Fruit fly (Drosophila melanogaster) whole organism, embryonic: ENCODE results near the gene CG43338.

Source experiments
- ATbp ChIP-seq: fragments of 200-800 bp; sonication (Bioruptor generic); optimal IDR thresholded peaks from 2 replicates; lab custom pipeline; 2017; ENCODE audit warnings: missing biosample characterization, mild to moderate bottlenecking, missing genetic modification characterization, missing genetic modification reagents
- CG10543 ChIP-seq: fragments of 200-800 bp; sonication (Bioruptor generic); optimal IDR thresholded peaks from 3 replicates; lab custom pipeline; 2017; ENCODE audit warnings: missing biosample characterization, mild to moderate bottlenecking, missing genetic modification characterization, moderate library complexity
- CG12219 ChIP-seq: fragments of 200-800 bp; sonication (Bioruptor generic); optimal IDR thresholded peaks from 3 replicates; lab custom pipeline; 2018; ENCODE audit warnings: missing biosample characterization, mild to moderate bottlenecking, missing genetic modification characterization
- CG12391 ChIP-seq: fragments of 200-800 bp; sonication (Bioruptor generic); optimal IDR thresholded peaks from 3 replicates; lab custom pipeline; 2018; ENCODE audit warnings: missing biosample characterization, mild to moderate bottlenecking, missing genetic modification characterization, moderate library complexity
- CG12659 ChIP-seq: fragments of 200-800 bp; sonication (Bioruptor generic); optimal IDR thresholded peaks from 3 replicates; lab custom pipeline; 2017; ENCODE audit warnings: mild to moderate bottlenecking, missing biosample characterization, missing genetic modification reagents, missing genetic modification characterization
- CG15514 ChIP-seq: fragments of 200-800 bp; sonication (Bioruptor generic); optimal IDR thresholded peaks from 3 replicates; lab custom pipeline; 2017; ENCODE audit warnings: missing biosample characterization, missing genetic modification characterization, mild to moderate bottlenecking, moderate library complexity, missing genetic modification reagents
- CG15601 ChIP-seq: fragments of 200-800 bp; sonication (Bioruptor generic); optimal IDR thresholded peaks from 3 replicates; lab custom pipeline; 2019; ENCODE audit warnings: missing biosample characterization, mild to moderate bottlenecking, missing genetic modification characterization, moderate library complexity
- CG16813 ChIP-seq: fragments of 200-800 bp; sonication (Bioruptor generic); IDR thresholded peaks from 3 replicates; pipeline ENCODE4 v1.3.6; 2022; ENCODE audit warnings: missing biosample characterization, missing genetic modification characterization; ENCODE audit not compliant: partially characterized antibody
- CG16815 ChIP-seq: fragments of 200-800 bp; sonication (Bioruptor generic); optimal IDR thresholded peaks from 3 replicates; lab custom pipeline; 2017; ENCODE audit warnings: missing biosample characterization, mild to moderate bottlenecking, missing genetic modification characterization
- CG17829 ChIP-seq: fragments of 200-800 bp; optimal IDR thresholded peaks from 2 replicates; lab custom pipeline; 2019; ENCODE audit warnings: missing biosample characterization, mild to moderate bottlenecking, missing genetic modification characterization, moderate library complexity
- CG34422 ChIP-seq: fragments of 200-800 bp; sonication (Bioruptor generic); IDR thresholded peaks from 3 replicates; pipeline ENCODE4 v1.3.6; 2022; ENCODE audit warnings: missing biosample characterization, missing genetic modification characterization
- CG43689 ChIP-seq: fragments of 200-800 bp; sonication (Bioruptor generic); IDR thresholded peaks from 2 replicates; pipeline ENCODE4 v1.3.6; 2022; ENCODE audit warnings: missing biosample characterization, missing genetic modification characterization
- CG5180 ChIP-seq: fragments of 200-800 bp; sonication (Bioruptor generic); optimal IDR thresholded peaks from 3 replicates; lab custom pipeline; 2017; ENCODE audit warnings: missing biosample characterization, missing genetic modification characterization, mild to moderate bottlenecking, moderate library complexity, missing genetic modification reagents
- CG6689 ChIP-seq: fragments of 200-800 bp; sonication (Bioruptor generic); IDR thresholded peaks from 2 replicates; pipeline ENCODE4 v1.3.6; 2022; ENCODE audit warnings: missing biosample characterization, missing genetic modification characterization
- CG8281 ChIP-seq: fragments of 200-800 bp; sonication (Bioruptor generic); optimal IDR thresholded peaks from 2 replicates; lab custom pipeline; 2018; ENCODE audit warnings: missing biosample characterization, mild to moderate bottlenecking, missing genetic modification characterization, moderate library complexity
- CG8359 ChIP-seq: fragments of 200-800 bp; sonication (Bioruptor generic); optimal IDR thresholded peaks from 2 replicates; lab custom pipeline; 2017; ENCODE audit warnings: missing biosample characterization, mild to moderate bottlenecking, missing genetic modification characterization, borderline replicate concordance
- CG9797 ChIP-seq: fragments of 200-800 bp; sonication (Bioruptor generic); optimal IDR thresholded peaks from 3 replicates; lab custom pipeline; 2018; ENCODE audit warnings: missing biosample characterization, mild to moderate bottlenecking, missing genetic modification characterization
- CG9817 ChIP-seq: fragments of 200-800 bp; sonication (Bioruptor generic); optimal IDR thresholded peaks from 2 replicates; lab custom pipeline; 2018; ENCODE audit warnings: missing biosample characterization, mild to moderate bottlenecking, missing genetic modification characterization, moderate library complexity
- CG9932 ChIP-seq: fragments of 200-800 bp; sonication (Bioruptor generic); IDR thresholded peaks from 2 replicates; pipeline ENCODE4 v1.3.6; 2022; ENCODE audit warnings: missing biosample characterization, missing genetic modification characterization
- CkIIα-i1 ChIP-seq: fragments of 200-800 bp; sonication (Bioruptor generic); IDR thresholded peaks from 2 replicates; pipeline ENCODE4 v1.3.6; 2022; ENCODE audit warnings: missing biosample characterization, missing genetic modification characterization
- Ets65A ChIP-seq: fragments of 200-800 bp; sonication (Bioruptor generic); peaks from one replicate; lab custom pipeline; 2016; ENCODE audit warnings: missing biosample characterization, missing genetic modification characterization
- HLHmδ ChIP-seq: fragments of 200-800 bp; sonication (Bioruptor generic); optimal IDR thresholded peaks from 2 replicates; lab custom pipeline; 2018; ENCODE audit warnings: missing biosample characterization, mild to moderate bottlenecking, missing genetic modification characterization, moderate library complexity
- Kr ChIP-seq: fragments of 200-800 bp; sonication (Bioruptor generic); optimal IDR thresholded peaks from 2 replicates; lab custom pipeline; 2017; ENCODE audit warnings: missing biosample characterization, mild to moderate bottlenecking, missing genetic modification characterization
- Side ChIP-seq: fragments of 200-800 bp; sonication (Bioruptor generic); optimal IDR thresholded peaks from 2 replicates; lab custom pipeline; 2016; ENCODE audit warnings: missing biosample characterization, missing genetic modification characterization
- Sry-δ ChIP-seq: fragments of 200-800 bp; sonication (Bioruptor generic); optimal IDR thresholded peaks from 2 replicates; lab custom pipeline; 2016; ENCODE audit warnings: missing biosample characterization, missing genetic modification characterization
- ash1 ChIP-seq: fragments of 200-800 bp; sonication (Bioruptor generic); optimal IDR thresholded peaks from 2 replicates; lab custom pipeline; 2018; ENCODE audit warnings: missing biosample characterization, mild to moderate bottlenecking, missing genetic modification characterization
- bigmax ChIP-seq: fragments of 200-800 bp; sonication (Bioruptor generic); optimal IDR thresholded peaks from 2 replicates; lab custom pipeline; 2018; ENCODE audit warnings: missing biosample characterization, mild to moderate bottlenecking, missing genetic modification characterization
- bsh ChIP-seq, 2 experiments: fragments of 200-800 bp; sonication (Bioruptor generic); optimal IDR thresholded peaks; 2 replicates each; lab custom pipeline; 2017 to 2018; ENCODE audit warnings: mild to moderate bottlenecking in 2 of 2, missing biosample characterization in 2 of 2, missing genetic modification characterization in 2 of 2, moderate library complexity in 1 of 2
- croc ChIP-seq: fragments of 200-800 bp; sonication (Bioruptor generic); conservative IDR thresholded peaks from 3 replicates; pipeline ENCODE4 v1.3.6; 2022; ENCODE audit warnings: missing biosample characterization, missing genetic modification characterization
- crp ChIP-seq, 2 experiments: fragments of 200-800 bp; sonication (Bioruptor generic); optimal IDR thresholded peaks; 2 replicates in 1 of 2; 3 replicates in 1 of 2; lab custom pipeline; 2017; ENCODE audit warnings: missing biosample characterization in 2 of 2, missing genetic modification characterization in 2 of 2, mild to moderate bottlenecking in 1 of 2, moderate library complexity in 1 of 2
- dan ChIP-seq: fragments of 200-800 bp; sonication (Bioruptor generic); IDR thresholded peaks from 2 replicates; pipeline ENCODE4 v1.3.6; 2022; ENCODE audit warnings: missing biosample characterization, missing genetic modification characterization
- dysf ChIP-seq: fragments of 200-800 bp; sonication (Bioruptor generic); IDR thresholded peaks from 3 replicates; pipeline ENCODE4 v1.3.6; 2022; ENCODE audit warnings: missing biosample characterization, missing genetic modification characterization
- ems ChIP-seq: fragments of 200-800 bp; sonication (Bioruptor generic); optimal IDR thresholded peaks from 3 replicates; lab custom pipeline; 2016; ENCODE audit warnings: missing biosample characterization, missing genetic modification characterization
- ewg ChIP-seq: fragments of 200-800 bp; sonication (Bioruptor generic); optimal IDR thresholded peaks from 3 replicates; lab custom pipeline; 2017; ENCODE audit warnings: mild to moderate bottlenecking, missing biosample characterization, missing genetic modification reagents, missing genetic modification characterization
- grn ChIP-seq: fragments of 200-800 bp; sonication (Bioruptor generic); optimal IDR thresholded peaks from 3 replicates; lab custom pipeline; 2017; ENCODE audit warnings: missing biosample characterization, missing genetic modification characterization
- ham ChIP-seq: fragments of 200-800 bp; sonication (Bioruptor generic); IDR thresholded peaks from 2 replicates; pipeline ENCODE4 v1.3.6; 2022; ENCODE audit warnings: missing biosample characterization, missing genetic modification characterization
- hbn ChIP-seq: fragments of 200-800 bp; sonication (Bioruptor generic); IDR thresholded peaks from 2 replicates; pipeline ENCODE4 v1.3.6; 2022; ENCODE audit warnings: missing biosample characterization, missing genetic modification characterization; ENCODE audit not compliant: partially characterized antibody
- insv ChIP-seq, 2 experiments: fragments of 200-800 bp; sonication (Bioruptor generic); optimal IDR thresholded peaks; 3 replicates each; lab custom pipeline; 2016 to 2018; ENCODE audit warnings: missing biosample characterization in 2 of 2, missing genetic modification characterization in 2 of 2
- lbe ChIP-seq: fragments of 200-800 bp; sonication (Bioruptor generic); optimal IDR thresholded peaks from 2 replicates; lab custom pipeline; 2016; ENCODE audit warnings: missing biosample characterization, mild to moderate bottlenecking, missing genetic modification characterization
- nerfin-1 ChIP-seq: fragments of 200-800 bp; sonication (Bioruptor generic); optimal IDR thresholded peaks from 3 replicates; lab custom pipeline; 2019; ENCODE audit warnings: missing biosample characterization, mild to moderate bottlenecking, missing genetic modification characterization, moderate library complexity
- nerfin-2 ChIP-seq: fragments of 200-800 bp; sonication (Bioruptor generic); IDR thresholded peaks from 2 replicates; pipeline ENCODE4 v1.3.6; 2022; ENCODE audit warnings: missing biosample characterization, missing genetic modification characterization; ENCODE audit not compliant: partially characterized antibody
- p53 ChIP-seq: fragments of 200-800 bp; sonication (Bioruptor generic); optimal IDR thresholded peaks from 2 replicates; lab custom pipeline; 2016; ENCODE audit warnings: missing biosample characterization, missing genetic modification characterization
- row ChIP-seq: fragments of 200-800 bp; sonication (Bioruptor generic); IDR thresholded peaks from 3 replicates; pipeline ENCODE4 v1.3.6; 2022; ENCODE audit warnings: missing biosample characterization, missing genetic modification characterization
- sc ChIP-seq, 3 experiments: fragments of >200 bp in 2 of 3; fragments of 200-800 bp in 1 of 3; sonication (Bioruptor generic) in 1 of 3; optimal IDR thresholded peaks; 2 replicates in 2 of 3; 3 replicates in 1 of 3; lab custom pipeline; 2017; ENCODE audit warnings: mild to moderate bottlenecking in 1 of 3, missing biosample characterization in 1 of 3, missing genetic modification characterization in 1 of 3, missing genetic modification reagents in 1 of 3
- shn ChIP-seq: fragments of 200-800 bp; sonication (Bioruptor generic); optimal IDR thresholded peaks from 3 replicates; lab custom pipeline; 2016; ENCODE audit warnings: missing biosample characterization, missing genetic modification characterization
- so ChIP-seq: fragments of 200-800 bp; sonication (Bioruptor generic); IDR thresholded peaks from 3 replicates; pipeline ENCODE4 v1.3.6; 2022; ENCODE audit warnings: missing biosample characterization, missing genetic modification characterization
- sr ChIP-seq: fragments of 200-800 bp; sonication (Bioruptor generic); IDR thresholded peaks from 3 replicates; pipeline ENCODE4 v1.3.6; 2022; ENCODE audit warnings: missing biosample characterization, missing genetic modification characterization
- tap ChIP-seq: fragments of 200-800 bp; optimal IDR thresholded peaks from 3 replicates; lab custom pipeline; 2019; ENCODE audit warnings: missing biosample characterization, mild to moderate bottlenecking, missing genetic modification characterization, moderate library complexity

CG43338 gene

dm6 chr2L:18626987-18627386 lies 44.1 kb downstream of the CG43338 start (continued):
- TF ChIP-seq ems (GFP tag; lab: Kevin White, UChicago) (peak; percentile 50), CG17829 (peak; percentile 19), CG12219 (GFP tag; lab: Kevin White, UChicago) (peak; percentile 68), crp (GFP tag; optimal IDR thresholded peaks at IDR 0.05; lab: Kevin White, UChicago) (peak in 1 of 2 experiments; percentile 40), CkIIα-i1 (GFP tag; lab: Robert Waterston, UW) (0 out of 2 replicates have a peak, but pooled peaks have one; percentile 26), CG9817 (peak; percentile 60), ewg (GFP tag; lab: Kevin White, UChicago) (peak; percentile 70), dan (GFP tag; lab: Robert Waterston, UW) (no peak), tap (tag; lab: Kevin White, UChicago) (peak; percentile 36), CG15514 (GFP tag; lab: Kevin White, UChicago) (peak; percentile 85), so (GFP tag; lab: Robert Waterston, UW) (peak; percentile 58; the same call in 1 of the 3 replicates), p53 (GFP tag; lab: Kevin White, UChicago) (peak; percentile 61), CG34422 (peak; percentile 67; the same call in 1 of the 3 replicates), CG12391 (tag; lab: Kevin White, UChicago) (peak; percentile 62), CG15601 (tag; lab: Kevin White, UChicago) (peak; percentile 90), CG16813 (no peak), ash1 (GFP tag; lab: Kevin White, UChicago) (peak; percentile 61), nerfin-2 (GFP tag; lab: Robert Waterston, UW) (no peak), row (GFP tag; lab: Robert Waterston, UW) (peak; percentile 20; the same call in 1 of the 3 replicates), CG8359 (GFP tag; lab: Kevin White, UChicago) (peak; percentile 68), CG16815 (GFP tag; lab: Kevin White, UChicago) (no peak), CG43689 (GFP tag; lab: Robert Waterston, UW) (peak; percentile 57; the same call in 1 of the 2 replicates), hbn (GFP tag; lab: Robert Waterston, UW) (no peak), CG5180 (GFP tag; lab: Kevin White, UChicago) (peak; percentile 61), insv (GFP tag; optimal IDR thresholded peaks at IDR 0.05; lab: Kevin White, UChicago) (peak in 1 of 2 experiments; percentile 39), CG10543 (GFP tag; lab: Kevin White, UChicago) (peak; percentile 89), CG9932 (peak; percentile 18), CG6689 (GFP tag; lab: Robert Waterston, UW) (peak; percentile 46; the same call in 1 of the 2 replicates), sr (GFP tag; lab: Robert Waterston, UW) (0 out of 3 replicates have a peak, but pooled peaks have one; percentile 44), ATbp (GFP tag; lab: Kevin White, UChicago) (peak; percentile 98), bigmax (GFP tag; lab: Kevin White, UChicago) (peak; percentile 76), sc (optimal IDR thresholded peaks at IDR 0.05; lab: Kevin White, UChicago) (no peak), sc (GFP tag; optimal IDR thresholded peaks at IDR 0.05; lab: Kevin White, UChicago) (peak; percentile 78), Side (GFP tag; lab: Kevin White, UChicago) (peak; percentile 91), CG8281 (tag; lab: Kevin White, UChicago) (peak; percentile 52), Sry-δ (peak; percentile 45), dysf (GFP tag; lab: Robert Waterston, UW) (peak; percentile 34; the same call in 2 of the 3 replicates), shn (peak; percentile 68), Kr (GFP tag; lab: Kevin White, UChicago) (peak; percentile 67), HLHmδ (GFP tag; lab: Kevin White, UChicago) (no peak), croc (GFP tag; lab: Robert Waterston, UW) (no peak), nerfin-1 (tag; lab: Kevin White, UChicago) (peak; percentile 51), Ets65A (GFP tag; lab: Kevin White, UChicago) (peak; percentile 78), CG9797 (no peak), bsh (GFP tag; optimal IDR thresholded peaks at IDR 0.05; lab: Kevin White, UChicago) (peak in 1 of 2 experiments; percentile 84), ham (GFP tag; lab: Robert Waterston, UW) (peak; percentile 31; the same call in 1 of the 2 replicates), grn (GFP tag; lab: Kevin White, UChicago) (peak; percentile 87), CG12659 (GFP tag; lab: Kevin White, UChicago) (peak; percentile 86), lbe (peak; percentile 85)
